Worm (Caenorhabditis elegans) whole organism, L4 larva: ENCODE results near the gene sox-4.
A peak's percentile ranks its signal among the peaks of the same experiment; 100 is the strongest.

Experiments used
- F37D6.2 ChIP-seq: sonication (generic microtip); optimal IDR thresholded peaks from 2 replicates; lab custom pipeline; 2016; ENCODE audit warnings: mild to moderate bottlenecking, missing genetic modification characterization, missing compliant biosample characterization
- F49E8.2 ChIP-seq: sonication (generic microtip); optimal IDR thresholded peaks from 2 replicates; lab custom pipeline; 2016; ENCODE audit warnings: missing compliant biosample characterization, mild to moderate bottlenecking, missing genetic modification characterization, borderline replicate concordance
- R02D3.7 ChIP-seq: fragments of 150-350 bp; sonication (generic microtip); optimal IDR thresholded peaks from 3 replicates; lab custom pipeline; 2014; ENCODE audit warnings: missing biosample characterization, missing genetic modification characterization
- T20F7.1 ChIP-seq: fragments of 200-800 bp; sonication (Bioruptor generic); optimal IDR thresholded peaks from 2 replicates; lab custom pipeline; 2018; ENCODE audit warnings: mild to moderate bottlenecking, missing genetic modification characterization, missing compliant biosample characterization
- Y48G9A.11 ChIP-seq: fragments of 200-800 bp; sonication (Bioruptor generic); IDR thresholded peaks from 2 replicates; pipeline ENCODE4 v1.3.6; 2022; ENCODE audit warnings: missing genetic modification reagents, missing genetic modification characterization, missing compliant biosample characterization
- Y75B8A.6 ChIP-seq: fragments of 200-800 bp; sonication (Bioruptor generic); IDR thresholded peaks from 2 replicates; pipeline ENCODE4 v1.3.6; 2022; ENCODE audit warnings: missing genetic modification reagents, missing genetic modification characterization, missing compliant biosample characterization
- attf-4 ChIP-seq: sonication (generic microtip); optimal IDR thresholded peaks from 3 replicates; lab custom pipeline; 2017; ENCODE audit warnings: missing biosample characterization, missing genetic modification characterization
- ceh-28 ChIP-seq: fragments of 150-350 bp; optimal IDR thresholded peaks from 2 replicates; lab custom pipeline; 2014; ENCODE audit warnings: missing biosample characterization, missing genetic modification reagents, missing genetic modification characterization
- ceh-82 ChIP-seq: sonication (generic microtip); optimal IDR thresholded peaks from 2 replicates; lab custom pipeline; 2017; ENCODE audit warnings: missing biosample characterization, missing genetic modification characterization
- ces-1 ChIP-seq: fragments of 150-350 bp; sonication (generic microtip); optimal IDR thresholded peaks from 4 replicates; lab custom pipeline; 2014; ENCODE audit warnings: missing biosample characterization, missing genetic modification reagents, missing genetic modification characterization
- daf-16 ChIP-seq, 3 experiments: sonication (generic microtip); optimal IDR thresholded peaks; 2 replicates each; lab custom pipeline; 2016 to 2017; ENCODE audit warnings: missing genetic modification characterization in 3 of 3, missing genetic modification reagents in 3 of 3, mild to moderate bottlenecking in 2 of 3, missing compliant biosample characterization in 2 of 3, missing biosample characterization in 1 of 3, moderate library complexity in 1 of 3
- dmd-6 ChIP-seq: fragments of 200-800 bp; sonication (Bioruptor generic); IDR thresholded peaks from 2 replicates; pipeline ENCODE4 v1.3.6; 2022; ENCODE audit warnings: missing genetic modification reagents, missing genetic modification characterization, missing compliant biosample characterization
- dmd-8 ChIP-seq: fragments of 200-800 bp; sonication (Bioruptor generic); IDR thresholded peaks from 2 replicates; pipeline ENCODE4 v1.3.6; 2022; ENCODE audit warnings: missing genetic modification characterization, missing compliant biosample characterization
- duxl-1 ChIP-seq: sonication (generic microtip); optimal IDR thresholded peaks from 2 replicates; lab custom pipeline; 2016; ENCODE audit warnings: mild to moderate bottlenecking, missing genetic modification characterization, moderate library complexity, missing compliant biosample characterization; ENCODE audit not compliant: poor library complexity
- egl-43 ChIP-seq: fragments of 200-800 bp; sonication (Bioruptor generic); IDR thresholded peaks from 2 replicates; pipeline ENCODE4 v1.3.6; 2022; ENCODE audit warnings: missing genetic modification reagents, missing genetic modification characterization, missing compliant biosample characterization
- fkh-10 ChIP-seq: fragments of 150-350 bp; optimal IDR thresholded peaks from 2 replicates; lab custom pipeline; 2014; ENCODE audit warnings: missing biosample characterization, missing genetic modification reagents, missing genetic modification characterization
- fos-1 ChIP-seq: fragments of 150-350 bp; optimal IDR thresholded peaks from 2 replicates; lab custom pipeline; 2014; ENCODE audit warnings: missing biosample characterization, missing genetic modification characterization
- gei-8 ChIP-seq: fragments of 200-800 bp; sonication (Bioruptor generic); optimal IDR thresholded peaks from 2 replicates; lab custom pipeline; 2018; ENCODE audit warnings: mild to moderate bottlenecking, missing genetic modification characterization, missing compliant biosample characterization
- hif-1 ChIP-seq, 2 experiments: sonication (generic microtip); optimal IDR thresholded peaks; 2 replicates each; lab custom pipeline; 2016 to 2017; ENCODE audit warnings: missing compliant biosample characterization in 2 of 2, missing genetic modification characterization in 2 of 2, missing genetic modification reagents in 2 of 2, missing genotype in 2 of 2, mild to moderate bottlenecking in 1 of 2
- hlh-11 ChIP-seq: fragments of 200-800 bp; sonication (Bioruptor generic); optimal IDR thresholded peaks from 2 replicates; lab custom pipeline; 2018; ENCODE audit warnings: mild to moderate bottlenecking, missing genetic modification characterization, missing compliant biosample characterization
- hlh-30 ChIP-seq: sonication (generic microtip); optimal IDR thresholded peaks from 2 replicates; lab custom pipeline; 2017; ENCODE audit warnings: antibody characterized with exemption, mild to moderate bottlenecking, missing genetic modification characterization, missing compliant biosample characterization; ENCODE audit not compliant: insufficient read depth
- jun-1 ChIP-seq: fragments of 150-350 bp; optimal IDR thresholded peaks from 2 replicates; lab custom pipeline; 2014; ENCODE audit warnings: missing biosample characterization, missing genetic modification reagents, missing genetic modification characterization
- lim-7 ChIP-seq: fragments of 200-800 bp; sonication (Bioruptor generic); IDR thresholded peaks from 2 replicates; pipeline ENCODE4 v1.3.6; 2022; ENCODE audit warnings: missing genetic modification characterization, missing compliant biosample characterization
- lin-38 ChIP-seq: fragments of 200-800 bp; sonication (Bioruptor generic); IDR thresholded peaks from 2 replicates; pipeline ENCODE4 v1.3.6; 2022; ENCODE audit warnings: missing genetic modification reagents, missing genetic modification characterization, missing compliant biosample characterization
- mdl-1 ChIP-seq, 2 experiments: fragments of 150-350 bp in 1 of 2; sonication (generic microtip) in 1 of 2; optimal IDR thresholded peaks; 2 replicates each; lab custom pipeline; 2014 to 2017; ENCODE audit warnings: missing biosample characterization in 2 of 2, missing genetic modification characterization in 2 of 2
- mdt-29 ChIP-seq: fragments of 200-800 bp; sonication (Bioruptor generic); IDR thresholded peaks from 2 replicates; pipeline ENCODE4 v1.3.6; 2022; ENCODE audit warnings: missing genetic modification reagents, missing genetic modification characterization, missing compliant biosample characterization
- mep-1 ChIP-seq: fragments of 150-350 bp; sonication (generic microtip); optimal IDR thresholded peaks from 3 replicates; lab custom pipeline; 2014; ENCODE audit warnings: missing biosample characterization, missing genetic modification characterization
- mes-2 ChIP-seq: sonication (generic microtip); optimal IDR thresholded peaks from 2 replicates; lab custom pipeline; 2016; ENCODE audit warnings: missing genotype, mild to moderate bottlenecking, missing genetic modification characterization, missing compliant biosample characterization; ENCODE audit not compliant: poor library complexity, severe bottlenecking
- nhr-102 ChIP-seq: sonication (generic microtip); optimal IDR thresholded peaks from 2 replicates; lab custom pipeline; 2016; ENCODE audit warnings: mild to moderate bottlenecking, missing genetic modification characterization, moderate library complexity, missing compliant biosample characterization
- nhr-11 ChIP-seq: fragments of 150-350 bp; optimal IDR thresholded peaks from 2 replicates; lab custom pipeline; 2014; ENCODE audit warnings: missing biosample characterization, missing genetic modification characterization
- nhr-111 ChIP-seq: fragments of 200-800 bp; sonication (Bioruptor generic); optimal IDR thresholded peaks from 2 replicates; lab custom pipeline; 2018; ENCODE audit warnings: mild to moderate bottlenecking, missing genetic modification characterization, missing compliant biosample characterization
- nhr-237 ChIP-seq: sonication (generic microtip); optimal IDR thresholded peaks from 2 replicates; lab custom pipeline; 2017; ENCODE audit warnings: missing biosample characterization, missing genetic modification characterization
- nhr-28 ChIP-seq: fragments of 150-350 bp; optimal IDR thresholded peaks from 2 replicates; lab custom pipeline; 2014; ENCODE audit warnings: missing biosample characterization, missing genetic modification characterization
- nhr-48 ChIP-seq: sonication (generic microtip); optimal IDR thresholded peaks from 2 replicates; lab custom pipeline; 2016; ENCODE audit warnings: mild to moderate bottlenecking, missing genetic modification characterization, missing compliant biosample characterization
- nhr-6 ChIP-seq: fragments of 150-350 bp; optimal IDR thresholded peaks from 2 replicates; lab custom pipeline; 2014; ENCODE audit warnings: missing biosample characterization, missing genetic modification characterization
- nhr-77 ChIP-seq: fragments of 150-350 bp; optimal IDR thresholded peaks from 2 replicates; lab custom pipeline; 2014; ENCODE audit warnings: missing biosample characterization, missing genetic modification characterization
- pqm-1 ChIP-seq: sonication (generic microtip); optimal IDR thresholded peaks from 2 replicates; lab custom pipeline; 2017; ENCODE audit warnings: missing biosample characterization, missing genetic modification characterization
- rbr-2 ChIP-seq: sonication (generic microtip); optimal IDR thresholded peaks from 2 replicates; lab custom pipeline; 2016; ENCODE audit warnings: missing genotype, missing genetic modification characterization, missing compliant biosample characterization
- saeg-2 ChIP-seq: fragments of 200-800 bp; sonication (Bioruptor generic); IDR thresholded peaks from 2 replicates; pipeline ENCODE4 v1.3.6; 2022; ENCODE audit warnings: missing genetic modification reagents, missing genetic modification characterization, missing compliant biosample characterization
- sdz-12 ChIP-seq: fragments of 200-800 bp; sonication (Bioruptor generic); optimal IDR thresholded peaks from 2 replicates; lab custom pipeline; 2018; ENCODE audit warnings: mild to moderate bottlenecking, missing genetic modification characterization, missing compliant biosample characterization
- set-16 ChIP-seq: fragments of 200-800 bp; sonication (Bioruptor generic); IDR thresholded peaks from 2 replicates; pipeline ENCODE4 v1.3.6; 2022; ENCODE audit warnings: missing genetic modification reagents, missing genetic modification characterization, missing compliant biosample characterization
- snpc-1.2 ChIP-seq: fragments of 200-800 bp; sonication (Bioruptor generic); IDR thresholded peaks from 2 replicates; pipeline ENCODE4 v1.3.6; 2022; ENCODE audit warnings: missing genetic modification reagents, missing genetic modification characterization, missing compliant biosample characterization
- snpc-4 ChIP-seq: fragments of 150-350 bp; optimal IDR thresholded peaks from 2 replicates; lab custom pipeline; 2014; ENCODE audit warnings: missing biosample characterization, missing genetic modification characterization
- spr-1 ChIP-seq: sonication (generic microtip); optimal IDR thresholded peaks from 2 replicates; lab custom pipeline; 2016; ENCODE audit warnings: mild to moderate bottlenecking, missing genetic modification characterization, missing compliant biosample characterization
- tra-1 ChIP-seq: fragments of 200-800 bp; sonication (Bioruptor generic); IDR thresholded peaks from 2 replicates; pipeline ENCODE4 v1.3.6; 2022; ENCODE audit warnings: missing genetic modification reagents, missing genetic modification characterization, missing compliant biosample characterization
- unc-39 ChIP-seq: sonication (generic microtip); optimal IDR thresholded peaks from 2 replicates; lab custom pipeline; 2017; ENCODE audit warnings: missing biosample characterization, missing genetic modification characterization
- unc-62 ChIP-seq, 3 experiments: fragments of 150-350 bp in 1 of 3; sonication (generic microtip); optimal IDR thresholded peaks in 2 of 3; peaks in 1 of 3; 1 replicate in 1 of 3; 2 replicates in 2 of 3; lab custom pipeline; 2014 to 2017; ENCODE audit warnings: missing biosample characterization in 3 of 3, missing genetic modification characterization in 3 of 3, missing genetic modification reagents in 3 of 3, missing genotype in 1 of 3
- zag-1 ChIP-seq: fragments of 150-350 bp; optimal IDR thresholded peaks from 2 replicates; lab custom pipeline; 2014; ENCODE audit warnings: missing biosample characterization, missing genetic modification characterization
- zip-2 ChIP-seq: fragments of 150-350 bp; optimal IDR thresholded peaks from 2 replicates; lab custom pipeline; 2014; ENCODE audit warnings: missing biosample characterization, missing genetic modification characterization
- ztf-7 ChIP-seq: fragments of 150-350 bp; optimal IDR thresholded peaks from 2 replicates; lab custom pipeline; 2014; ENCODE audit warnings: missing biosample characterization, missing genetic modification characterization

Gene sox-4

DNA sequence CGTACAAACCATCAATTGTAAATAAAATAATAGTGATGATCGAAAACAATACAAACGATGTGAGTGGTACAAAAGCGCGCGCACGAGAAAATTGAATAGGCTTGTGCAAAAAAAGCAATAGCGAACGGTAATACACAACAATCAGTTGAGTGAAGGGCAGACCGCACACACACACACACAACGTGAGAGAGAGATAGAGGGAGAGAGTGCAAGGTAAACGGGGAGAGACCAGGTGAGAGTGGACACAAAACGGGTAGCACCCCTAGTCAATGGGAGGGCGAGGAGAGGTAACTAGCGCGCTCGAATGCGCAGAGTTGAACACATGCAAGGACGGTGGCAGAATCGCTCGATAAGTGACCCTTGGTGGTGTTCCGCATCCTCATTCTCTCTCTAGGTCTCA is 36.6 kb downstream of the sox-4 start (continued):
- no peak for TF ChIP-seq daf-16 (GFP tag; optimal IDR thresholded peaks at IDR 0.05; lab: Kevin White, UChicago)
- TF ChIP-seq daf-16 (tag; optimal IDR thresholded peaks at IDR 0.05; lab: Kevin White, UChicago): peak; percentile 64
- TF ChIP-seq mes-2 (tag; lab: Kevin White, UChicago): peak; percentile 64
- TF ChIP-seq hif-1 (tag; optimal IDR thresholded peaks at IDR 0.05; lab: Kevin White, UChicago): peak in 1 of 2 experiments; percentile 4
- TF ChIP-seq ceh-82: no peak
- no peak for TF ChIP-seq Y75B8A.6 (GFP tag; lab: Robert Waterston, UW)
- peak; percentile 55 for TF ChIP-seq nhr-6 (tag; lab: Kevin White, UChicago)
- TF ChIP-seq set-16 (GFP tag; lab: Robert Waterston, UW): peak; percentile 53
- TF ChIP-seq lin-38 (GFP tag; lab: Robert Waterston, UW): no peak
- TF ChIP-seq egl-43 (GFP tag; lab: Robert Waterston, UW): no peak
- no peak for TF ChIP-seq snpc-4
- TF ChIP-seq F37D6.2 (tag; lab: Kevin White, UChicago): no peak
- TF ChIP-seq gei-8 (GFP tag; lab: Kevin White, UChicago): no peak
- peak; percentile 87 for TF ChIP-seq nhr-28 (tag; lab: Kevin White, UChicago)
- no peak for TF ChIP-seq ceh-28 (tag; lab: Kevin White, UChicago)
- no peak for TF ChIP-seq tra-1 (GFP tag; lab: Robert Waterston, UW)
- peak; percentile 74 for TF ChIP-seq hlh-11
- TF ChIP-seq fos-1 (tag; lab: Kevin White, UChicago): no peak
- no peak for TF ChIP-seq dmd-8 (GFP tag; lab: Robert Waterston, UW)
- no peak for TF ChIP-seq Y48G9A.11
- no peak for TF ChIP-seq mdt-29 (GFP tag; lab: Robert Waterston, UW)
- peak in 1 of 2 experiments; percentile 74 for TF ChIP-seq mdl-1 (tag; optimal IDR thresholded peaks at IDR 0.05; lab: Kevin White, UChicago)
- no peak for TF ChIP-seq R02D3.7 (tag; lab: Kevin White, UChicago)
- no peak for TF ChIP-seq fkh-10 (GFP tag; lab: Kevin White, UChicago)
- no peak for TF ChIP-seq nhr-111 (GFP tag; lab: Kevin White, UChicago)
- no peak for TF ChIP-seq lim-7 (GFP tag; lab: Robert Waterston, UW)
- TF ChIP-seq nhr-237: no peak
- peak; percentile 60 for TF ChIP-seq hlh-30 (tag; lab: Kevin White, UChicago)
- no peak for TF ChIP-seq zag-1 (tag; lab: Kevin White, UChicago)
- no peak for TF ChIP-seq jun-1
- TF ChIP-seq T20F7.1: no peak
- TF ChIP-seq nhr-48 (tag; lab: Kevin White, UChicago): no peak
- no peak for TF ChIP-seq snpc-1.2 (GFP tag; lab: Robert Waterston, UW)
- TF ChIP-seq ztf-7 (tag; lab: Kevin White, UChicago): no peak
- peak; percentile 30 for TF ChIP-seq rbr-2 (tag; lab: Kevin White, UChicago)
- no peak for TF ChIP-seq saeg-2 (GFP tag; lab: Robert Waterston, UW)
- TF ChIP-seq sdz-12 (GFP tag; lab: Kevin White, UChicago): no peak
- TF ChIP-seq dmd-6 (GFP tag; lab: Robert Waterston, UW): peak; percentile 54
- peak; percentile 2 for TF ChIP-seq nhr-102 (tag; lab: Kevin White, UChicago)
- TF ChIP-seq attf-4 (tag; lab: Kevin White, UChicago): no peak
- TF ChIP-seq spr-1: no peak
- TF ChIP-seq ces-1: no peak
- no peak for TF ChIP-seq F49E8.2 (tag; lab: Kevin White, UChicago)
- no peak for TF ChIP-seq zip-2 (tag; lab: Kevin White, UChicago)
- peak; percentile 68 for TF ChIP-seq mep-1 (tag; lab: Kevin White, UChicago)
- no peak for TF ChIP-seq unc-39 (tag; lab: Kevin White, UChicago)
- TF ChIP-seq unc-62 (GFP tag; optimal IDR thresholded peaks at IDR 0.05 in 1 of 2; lab: Kevin White, UChicago): peak in 1 of 2 experiments; percentile 95
- TF ChIP-seq unc-62 (tag; optimal IDR thresholded peaks at IDR 0.05; lab: Kevin White, UChicago): no peak
- no peak for TF ChIP-seq nhr-77
- no peak for TF ChIP-seq nhr-11 (tag; lab: Kevin White, UChicago)
- TF ChIP-seq pqm-1 (tag; lab: Kevin White, UChicago): peak; percentile 34
- TF ChIP-seq duxl-1: no peak
